Worm (Caenorhabditis elegans): ENCODE data around the gene K07G6.1.

Gene K07G6.1

ce11 chrII:1719153-1719552 is 22.2 kb upstream of the K07G6.1 start, which contains the start of gene fbxb-48:
TSS of gene fbxb-48 (minus strand) at chrII:1719253.
- TF ChIP-seq zag-1 (tag; optimal IDR thresholded peaks at IDR 0.05) (no peak), ceh-9 (tag; optimal IDR thresholded peaks at IDR 0.05) (no peak), pha-4 (tag; optimal IDR thresholded peaks at IDR 0.05) (no peak), ztf-4 (tag; optimal IDR thresholded peaks at IDR 0.05) (no peak), lin-15B (tag; optimal IDR thresholded peaks at IDR 0.05) (no peak), unc-39 (tag; optimal IDR thresholded peaks at IDR 0.05) (no peak), fos-1 (tag; optimal IDR thresholded peaks at IDR 0.05) (no peak), ZK546.5 (tag; optimal IDR thresholded peaks at IDR 0.05) (no peak), nhr-77 (tag; optimal IDR thresholded peaks at IDR 0.05) (no peak)

- TF ChIP-seq ztf-4 (tag; optimal IDR thresholded peaks at IDR 0.05) (no peak), hmg-11 (tag; optimal IDR thresholded peaks at IDR 0.05) (no peak), nhr-77 (tag; optimal IDR thresholded peaks at IDR 0.05) (no peak), nhr-43 (tag; optimal IDR thresholded peaks at IDR 0.05; ENCODE audit: poor library complexity, severe bottlenecking) (no peak), sea-2 (GFP tag; optimal IDR thresholded peaks at IDR 0.05) (no peak), daf-12 (tag; optimal IDR thresholded peaks at IDR 0.05) (no peak), unc-62 (GFP tag; optimal IDR thresholded peaks at IDR 0.05) (no peak), ceh-28 (tag; optimal IDR thresholded peaks at IDR 0.05) (no peak), nhr-237 (tag; optimal IDR thresholded peaks at IDR 0.05) (no peak), nfya-1 (tag; optimal IDR thresholded peaks at IDR 0.05; ENCODE audit: insufficient read depth) (no peak), ceh-82 (tag; optimal IDR thresholded peaks at IDR 0.05) (no peak), tbx-2 (tag; optimal IDR thresholded peaks at IDR 0.05) (no peak), fos-1 (tag; optimal IDR thresholded peaks at IDR 0.05) (no peak), nhr-12 (tag; optimal IDR thresholded peaks at IDR 0.05) (no peak), lin-39 (tag; optimal IDR thresholded peaks at IDR 0.05) (no peak), snpc-4 (tag; optimal IDR thresholded peaks at IDR 0.05) (no peak), aly-2 (tag; optimal IDR thresholded peaks at IDR 0.05) (no peak)
Measured at ce11 chrII:1722394-1722793, 19.0 kb upstream of the K07G6.1 start, which contains the start of the genes fbxb-5 and btb-8. TSS of gene fbxb-5 (minus strand) at chrII:1722494. TSS of gene btb-8 (plus strand) at chrII:1722770.

DNA sequence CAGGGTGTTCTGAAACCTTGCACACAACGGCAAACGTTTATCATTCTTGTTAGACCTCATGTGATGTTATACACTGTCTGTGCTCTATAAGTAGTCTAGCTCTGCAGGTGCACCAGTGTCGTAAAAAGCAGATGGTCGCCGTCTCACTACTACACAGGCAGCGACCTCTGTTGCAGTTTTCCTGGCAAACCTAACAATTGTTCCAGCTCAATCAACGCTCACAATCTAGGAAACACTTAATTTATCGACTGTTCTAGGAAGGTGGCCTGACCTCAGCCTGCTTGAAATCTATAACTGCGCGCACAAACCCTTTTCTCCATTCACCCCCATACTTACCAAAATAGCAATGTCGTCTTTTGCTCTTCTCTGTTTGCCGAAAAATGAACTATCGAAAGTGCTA is 17.0 kb upstream of the K07G6.1 start, which contains the start of gene fbxb-11:
TSS of gene fbxb-11 (plus strand) at position 301 of the 400 bp plus-strand sequence.
- TF ChIP-seq ztf-11 (tag; optimal IDR thresholded peaks at IDR 0.05) = no peak
- no peak for TF ChIP-seq nhr-12 (tag; optimal IDR thresholded peaks at IDR 0.05)

ce11 chrII:1725735-1726134 is 15.6 kb upstream of the K07G6.1 start, which contains the start of gene F45C12.17:
TSS of gene F45C12.17 (plus strand) at chrII:1726111.
- TF ChIP-seq ceh-16 (tag; optimal IDR thresholded peaks at IDR 0.05) = no peak
- no peak for TF ChIP-seq elt-2 (tag; optimal IDR thresholded peaks at IDR 0.05)
- TF ChIP-seq R02D3.7 (tag; optimal IDR thresholded peaks at IDR 0.05) = no peak
- no peak for TF ChIP-seq fkh-2 (tag; optimal IDR thresholded peaks at IDR 0.05)
- TF ChIP-seq elt-1 (tag; optimal IDR thresholded peaks at IDR 0.05) = no peak
- TF ChIP-seq lin-39 (tag; optimal IDR thresholded peaks at IDR 0.05) = no peak

ce11 chrII:1728253-1728652 is 13.1 kb upstream of the K07G6.1 start, which contains the start of gene btb-9:
TSS of gene btb-9 (plus strand) at chrII:1728506.
- TF ChIP-seq ZK546.5 (tag; optimal IDR thresholded peaks at IDR 0.05) (no peak), nhr-77 (tag; optimal IDR thresholded peaks at IDR 0.05) (no peak), elt-2 (tag; optimal IDR thresholded peaks at IDR 0.05) (peak; percentile 92), pqm-1 (tag; optimal IDR thresholded peaks at IDR 0.05) (peak; percentile 89), nhr-76 (tag; optimal IDR thresholded peaks at IDR 0.05) (no peak)

DNA sequence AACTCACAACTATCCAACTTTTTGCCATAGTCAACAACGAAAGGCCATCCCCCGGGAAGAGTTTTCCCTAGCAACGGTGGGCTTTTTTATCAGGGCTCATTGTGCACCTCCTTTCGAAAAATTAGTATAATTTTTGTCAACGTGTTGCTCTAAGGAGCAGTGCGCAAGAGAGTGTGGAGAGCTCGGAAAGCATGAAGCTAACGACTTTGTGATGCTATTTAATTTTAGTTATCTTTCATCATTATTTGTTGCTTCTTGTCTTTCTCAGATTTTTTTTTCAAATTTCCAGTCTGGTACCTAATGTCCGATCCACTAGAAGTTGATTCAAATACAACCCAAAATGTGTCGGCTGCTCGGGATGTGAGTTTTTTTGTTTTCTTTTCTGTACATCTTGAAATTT is 11.2 kb upstream of the K07G6.1 start, which contains the start of gene ceh-81:
TSS of gene ceh-81 (plus strand) at position 301 of the 400 bp plus-strand sequence.
- no peak for TF ChIP-seq unc-62 (GFP tag; optimal IDR thresholded peaks at IDR 0.05)
- TF ChIP-seq fkh-2 (tag; optimal IDR thresholded peaks at IDR 0.05) = no peak
- TF ChIP-seq R02D3.7 (tag; optimal IDR thresholded peaks at IDR 0.05) = no peak
- no peak for TF ChIP-seq fos-1 (tag; optimal IDR thresholded peaks at IDR 0.05)
- no peak for TF ChIP-seq lsy-12 (tag; optimal IDR thresholded peaks at IDR 0.05)
- TF ChIP-seq nhr-23 (tag; optimal IDR thresholded peaks at IDR 0.05) = no peak
- no peak for TF ChIP-seq lin-39 (tag; optimal IDR thresholded peaks at IDR 0.05)
- no peak for TF ChIP-seq elt-3 (tag; optimal IDR thresholded peaks at IDR 0.05)
- no peak for TF ChIP-seq daf-12 (tag; optimal IDR thresholded peaks at IDR 0.05)
- TF ChIP-seq nhr-28 (tag; optimal IDR thresholded peaks at IDR 0.05) = no peak
- no peak for TF ChIP-seq mml-1 (tag; optimal IDR thresholded peaks at IDR 0.05)
